Worm (Caenorhabditis elegans): ENCODE data around the gene rnp-9.

Gene rnp-9

DNA sequence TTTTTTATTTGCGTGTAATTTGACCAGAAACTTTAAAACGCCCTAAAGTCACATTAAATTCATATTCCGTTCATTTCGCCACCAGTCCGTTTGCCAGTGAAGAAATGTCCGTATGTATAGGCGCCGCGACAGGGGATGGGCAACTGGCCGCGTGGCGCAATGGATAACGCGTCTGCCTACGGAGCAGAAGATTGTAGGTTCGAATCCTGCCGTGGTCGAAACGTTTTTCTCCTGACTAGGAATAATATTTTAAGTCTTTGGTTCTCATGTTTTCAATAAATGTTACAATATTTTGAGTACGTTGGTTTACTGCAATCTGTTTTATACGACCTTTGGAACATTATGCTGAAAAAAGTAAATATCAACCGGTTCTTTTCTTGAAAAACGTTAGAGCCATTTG is 22.1 kb upstream of the rnp-9 start (continued):
- TF ChIP-seq tbx-2 (tag; optimal IDR thresholded peaks at IDR 0.05) (peak; percentile 57), dsc-1 (tag; optimal IDR thresholded peaks at IDR 0.05) (peak; percentile 75), nhr-84 (tag; optimal IDR thresholded peaks at IDR 0.05) (no peak), zip-4 (GFP tag; optimal IDR thresholded peaks at IDR 0.05) (peak; percentile 24), C04F5.9 (tag; optimal IDR thresholded peaks at IDR 0.05) (no peak), unc-30 (tag; optimal IDR thresholded peaks at IDR 0.05) (no peak), mep-1 (tag; optimal IDR thresholded peaks at IDR 0.05) (peak; percentile 53), mdl-1 (tag; optimal IDR thresholded peaks at IDR 0.05) (peak in 1 of 2 experiments; percentile 10), C34B4.2 (tag; optimal IDR thresholded peaks at IDR 0.05) (no peak), efl-3 (GFP tag; optimal IDR thresholded peaks at IDR 0.05) (peak; percentile 25), snpc-4 (tag; optimal IDR thresholded peaks at IDR 0.05) (no peak), unc-62 (GFP tag; optimal IDR thresholded peaks at IDR 0.05) (no peak), pqm-1 (tag; optimal IDR thresholded peaks at IDR 0.05) (no peak), F16B12.6 (tag; optimal IDR thresholded peaks at IDR 0.05) (no peak), nhr-28 (tag; optimal IDR thresholded peaks at IDR 0.05) (no peak), efl-1 (optimal IDR thresholded peaks at IDR 0.05) (peak in 1 of 2 experiments; percentile 23), efl-1 (GFP tag; optimal IDR thresholded peaks at IDR 0.05 in 1 of 2) (peak in 1 of 2 experiments; percentile 86), fos-1 (tag; optimal IDR thresholded peaks at IDR 0.05) (peak; percentile 31), nhr-47 (tag; optimal IDR thresholded peaks at IDR 0.05) (peak; percentile 81), nhr-71 (tag; optimal IDR thresholded peaks at IDR 0.05) (peak; percentile 78), fkh-4 (tag; optimal IDR thresholded peaks at IDR 0.05; ENCODE audit: borderline replicate concordance) (no peak), swsn-7 (tag; optimal IDR thresholded peaks at IDR 0.05) (peak; percentile 66), skn-1 (tag; optimal IDR thresholded peaks at IDR 0.05) (peak; percentile 32), hpl-2 (GFP tag; optimal IDR thresholded peaks at IDR 0.05) (no peak), ceh-63 (GFP tag; optimal IDR thresholded peaks at IDR 0.05) (no peak), rnt-1 (tag; optimal IDR thresholded peaks at IDR 0.05) (peak; percentile 51), lin-39 (tag; optimal IDR thresholded peaks at IDR 0.05) (no peak), unc-130 (tag; optimal IDR thresholded peaks at IDR 0.05) (no peak), ceh-82 (tag; optimal IDR thresholded peaks at IDR 0.05) (peak in 2 of 3 experiments; percentile 22 to 35), irx-1 (tag; optimal IDR thresholded peaks at IDR 0.05) (peak; percentile 47), hlh-4 (tag; optimal IDR thresholded peaks at IDR 0.05) (no peak), C16A3.4 (tag; optimal IDR thresholded peaks at IDR 0.05) (peak; percentile 38)

DNA sequence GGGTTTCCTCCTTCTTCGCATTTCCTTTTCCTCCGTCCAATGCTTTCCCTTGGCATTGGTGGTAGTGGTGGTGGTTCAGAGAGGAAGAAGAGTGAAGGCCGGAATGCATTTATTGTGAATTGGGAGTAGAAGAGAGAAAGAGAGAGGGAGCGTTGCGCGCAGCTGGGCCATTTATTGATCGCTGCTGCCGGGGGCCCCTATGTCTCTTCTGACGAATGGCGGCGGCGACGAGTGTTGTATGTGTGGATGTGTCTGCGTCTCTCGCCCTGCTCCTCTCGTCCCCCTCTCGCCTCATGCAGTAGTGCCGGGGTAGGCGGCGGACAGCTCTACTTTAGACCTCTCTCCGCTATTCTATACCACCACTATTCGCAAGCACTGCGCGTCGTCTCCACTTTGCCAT is 20.5 kb upstream of the rnp-9 start, which contains the start of gene unc-115:
Gene unc-115 (plus strand): TSS at position 301 of the 400 bp plus-strand sequence.
- no peak for TF ChIP-seq nhr-11 (tag; optimal IDR thresholded peaks at IDR 0.05)
- peak; percentile 77 for TF ChIP-seq nhr-19 (GFP tag; conservative IDR thresholded peaks at IDR 0.05)
- no peak for TF ChIP-seq ets-5 (GFP tag; IDR thresholded peaks at IDR 0.05)
- TF ChIP-seq unc-86 (tag; optimal IDR thresholded peaks at IDR 0.05): peak; percentile 88
- no peak for TF ChIP-seq ceh-90 (tag; optimal IDR thresholded peaks at IDR 0.05)
- TF ChIP-seq mep-1 (tag; optimal IDR thresholded peaks at IDR 0.05): peak; percentile 39
- peak; percentile 86 for TF ChIP-seq xbp-1 (tag; optimal IDR thresholded peaks at IDR 0.05)
- TF ChIP-seq ceh-82 (tag; optimal IDR thresholded peaks at IDR 0.05): peak; percentile 79 to 87 (median 79)
- peak; percentile 87 for TF ChIP-seq nhr-47 (tag; optimal IDR thresholded peaks at IDR 0.05)
- peak; percentile 33 for TF ChIP-seq lir-3 (tag; optimal IDR thresholded peaks at IDR 0.05; ENCODE audit: poor library complexity)
- peak; percentile 90 for TF ChIP-seq swsn-7 (tag; optimal IDR thresholded peaks at IDR 0.05)
- TF ChIP-seq F16B12.6 (tag; optimal IDR thresholded peaks at IDR 0.05): no peak
- TF ChIP-seq unc-130 (tag; optimal IDR thresholded peaks at IDR 0.05): peak; percentile 76
- TF ChIP-seq C16A3.4 (tag; optimal IDR thresholded peaks at IDR 0.05): peak; percentile 35
- TF ChIP-seq aly-2 (tag; optimal IDR thresholded peaks at IDR 0.05): peak; percentile 11
- peak; percentile 44 to 51 for TF ChIP-seq efl-1 (optimal IDR thresholded peaks at IDR 0.05)
- TF ChIP-seq efl-1 (GFP tag; optimal IDR thresholded peaks at IDR 0.05 in 1 of 2): peak in 1 of 2 experiments; percentile 94
- no peak for TF ChIP-seq nhr-28 (tag; optimal IDR thresholded peaks at IDR 0.05)
- peak; percentile 78 for TF ChIP-seq fkh-8 (tag; optimal IDR thresholded peaks at IDR 0.05)
- no peak for TF ChIP-seq alr-1 (tag; optimal IDR thresholded peaks at IDR 0.05; ENCODE audit: borderline replicate concordance)
- TF ChIP-seq blmp-1 (tag; optimal IDR thresholded peaks at IDR 0.05): peak; percentile 82
- no peak for TF ChIP-seq nhr-12 (tag; optimal IDR thresholded peaks at IDR 0.05)
- peak; percentile 78 for TF ChIP-seq dsc-1 (tag; optimal IDR thresholded peaks at IDR 0.05)
- no peak for TF ChIP-seq nhr-76 (tag; optimal IDR thresholded peaks at IDR 0.05)
- TF ChIP-seq elt-2 (tag; optimal IDR thresholded peaks at IDR 0.05): peak; percentile 29
- no peak for TF ChIP-seq ceh-63 (GFP tag; optimal IDR thresholded peaks at IDR 0.05)
- peak; percentile 56 to 64 for TF ChIP-seq lin-35 (GFP tag; optimal IDR thresholded peaks at IDR 0.05)
- peak; percentile 86 for TF ChIP-seq nhr-85 (tag)
- TF ChIP-seq vab-15 (tag; optimal IDR thresholded peaks at IDR 0.05): no peak
- TF ChIP-seq sox-4 (tag; optimal IDR thresholded peaks at IDR 0.05): peak; percentile 26
- no peak for TF ChIP-seq sptf-1 (tag; optimal IDR thresholded peaks at IDR 0.05)
- TF ChIP-seq unc-62 (GFP tag; optimal IDR thresholded peaks at IDR 0.05): no peak
- TF ChIP-seq ama-1 (optimal IDR thresholded peaks at IDR 0.05): no peak
- no peak for TF ChIP-seq C34B4.2 (tag; optimal IDR thresholded peaks at IDR 0.05)

Measured in whole organism, L1 larva.